In genomic region chrX:16270795-16271194, dm6 we compare ENCODE assay signal across 1 fruit fly cellular context.
TF ChIP-seq lines count a peak whose summit lies in the region.

TSS of gene Mfe2 (plus strand) at chrX:16270951.

TF ChIP-seq in whole organism, embryonic, 481 proteins besides CTCF, POLR2A, EP300 and RAD21 (continued from another document and continues in another):
- TF ChIP-seq chinmo (GFP tag; IDR thresholded peaks at IDR 0.05; lab: Robert Waterston, UW; ENCODE audit: partially characterized antibody) (peak; percentile 82; the same call in 2 of the 4 replicates), Mes4 (GFP tag; optimal IDR thresholded peaks at IDR 0.05; lab: Kevin White, UChicago) (peak; percentile 39), CG12155 (GFP tag; optimal IDR thresholded peaks at IDR 0.05; lab: Kevin White, UChicago) (peak; percentile 72), CG14860 (GFP tag; IDR thresholded peaks at IDR 0.05; lab: Robert Waterston, UW; ENCODE audit: partially characterized antibody) (no peak), Dek (tag; optimal IDR thresholded peaks at IDR 0.05; lab: Kevin White, UChicago) (peak; percentile 20), sqz (GFP tag; optimal IDR thresholded peaks at IDR 0.05; lab: Kevin White, UChicago) (no peak), Dip2 (GFP tag; IDR thresholded peaks at IDR 0.05; lab: Robert Waterston, UW) (no peak), MESR4 (GFP tag; optimal IDR thresholded peaks at IDR 0.05; lab: Kevin White, UChicago) (peak; percentile 87), gcm2 (GFP tag; optimal IDR thresholded peaks at IDR 0.05; lab: Kevin White, UChicago) (no peak), CG8924 (tag; optimal IDR thresholded peaks at IDR 0.05; lab: Kevin White, UChicago) (peak; percentile 42), CG32767 (GFP tag; IDR thresholded peaks at IDR 0.05; lab: Robert Waterston, UW) (no peak), PHDP (tag; optimal IDR thresholded peaks at IDR 0.05; lab: Kevin White, UChicago) (no peak), CG33213 (GFP tag; optimal IDR thresholded peaks at IDR 0.05; lab: Kevin White, UChicago) (peak; percentile 79), bowl (GFP tag; IDR thresholded peaks at IDR 0.05; lab: Robert Waterston, UW) (no peak), ato (GFP tag; IDR thresholded peaks at IDR 0.05; lab: Robert Waterston, UW; ENCODE audit: partially characterized antibody) (peak; percentile 40; the same call in 1 of the 2 replicates), hkb (optimal IDR thresholded peaks at IDR 0.05; lab: Kevin White, UChicago) (no peak), hkb (GFP tag; IDR thresholded peaks at IDR 0.05; lab: Robert Waterston, UW) (peak; percentile 16; the same call in 1 of the 2 replicates), CG43689 (GFP tag; IDR thresholded peaks at IDR 0.05; lab: Robert Waterston, UW) (no peak), dysf (GFP tag; IDR thresholded peaks at IDR 0.05; lab: Robert Waterston, UW) (no peak; the same call in 2 of the 3 replicates), Stat92E (GFP tag; optimal IDR thresholded peaks at IDR 0.05; lab: Kevin White, UChicago) (peak in 1 of 3 experiments; percentile 13), CG7963 (GFP tag; IDR thresholded peaks at IDR 0.05; lab: Robert Waterston, UW; ENCODE audit: partially characterized antibody) (no peak), CG17912 (GFP tag; optimal IDR thresholded peaks at IDR 0.05; lab: Kevin White, UChicago) (peak; percentile 38), D (optimal IDR thresholded peaks at IDR 0.05; lab: Kevin White, UChicago) (no peak), D (GFP tag; optimal IDR thresholded peaks at IDR 0.05; lab: Kevin White, UChicago) (no peak), ase (GFP tag; IDR thresholded peaks at IDR 0.05; lab: Robert Waterston, UW) (no peak), ci (GFP tag; IDR thresholded peaks at IDR 0.05; lab: Robert Waterston, UW) (peak; percentile 65; the same call in 1 of the 3 replicates), CG4404 (GFP tag; IDR thresholded peaks at IDR 0.05; lab: Robert Waterston, UW) (no peak), CG18764 (GFP tag; optimal IDR thresholded peaks at IDR 0.05; lab: Kevin White, UChicago) (peak; percentile 34), Hey (tag; optimal IDR thresholded peaks at IDR 0.05; lab: Kevin White, UChicago) (no peak), dan (GFP tag; IDR thresholded peaks at IDR 0.05; lab: Robert Waterston, UW) (no peak), lov (optimal IDR thresholded peaks at IDR 0.05; lab: Kevin White, UChicago) (no peak), lov (GFP tag; IDR thresholded peaks at IDR 0.05; lab: Robert Waterston, UW) (0 out of 3 replicates have a peak, but pooled peaks have one; percentile 11), Trl (optimal IDR thresholded peaks at IDR 0.05; lab: Kevin White, UChicago) (no peak), Trl (GFP tag; optimal IDR thresholded peaks at IDR 0.05; lab: Kevin White, UChicago) (peak; percentile 73), CG6791 (GFP tag; IDR thresholded peaks at IDR 0.05; lab: Robert Waterston, UW; ENCODE audit: partially characterized antibody) (peak; percentile 51; the same call in 2 of the 3 replicates), exex (tag; optimal IDR thresholded peaks at IDR 0.05; lab: Kevin White, UChicago) (peak; percentile 52), abd-A (tag; optimal IDR thresholded peaks at IDR 0.05; lab: Kevin White, UChicago) (no peak), CG1603 (tag; optimal IDR thresholded peaks at IDR 0.05; lab: Kevin White, UChicago) (peak; percentile 90), E2f2 (GFP tag; IDR thresholded peaks at IDR 0.05; lab: Robert Waterston, UW) (peak; percentile 61), caup (GFP tag; optimal IDR thresholded peaks at IDR 0.05; lab: Kevin White, UChicago; ENCODE audit: severe bottlenecking) (peak; percentile 65), CG10274 (GFP tag; optimal IDR thresholded peaks at IDR 0.05; lab: Kevin White, UChicago) (no peak), CG3163 (GFP tag; optimal IDR thresholded peaks at IDR 0.05; lab: Kevin White, UChicago) (peak; percentile 50), maf-S (GFP tag; optimal IDR thresholded peaks at IDR 0.05; lab: Kevin White, UChicago) (peak; percentile 49), CG15696 (tag; optimal IDR thresholded peaks at IDR 0.05; lab: Kevin White, UChicago) (no peak), Rx (GFP tag; IDR thresholded peaks at IDR 0.05; lab: Robert Waterston, UW) (no peak), wor (GFP tag; IDR thresholded peaks at IDR 0.05; lab: Robert Waterston, UW) (no peak; the same call in 1 of the 2 replicates), CG4820 (GFP tag; optimal IDR thresholded peaks at IDR 0.05; lab: Kevin White, UChicago) (peak; percentile 35), CG3065 (GFP tag; optimal IDR thresholded peaks at IDR 0.05; lab: Kevin White, UChicago) (no peak), Atf-2 (GFP tag; optimal IDR thresholded peaks at IDR 0.05; lab: Kevin White, UChicago) (no peak), CG17829 (tag; optimal IDR thresholded peaks at IDR 0.05; lab: Kevin White, UChicago) (peak; percentile 70), gro (GFP tag; optimal IDR thresholded peaks at IDR 0.05; lab: Kevin White, UChicago) (peak; percentile 70), fd96Cb (tag; optimal IDR thresholded peaks at IDR 0.05; lab: Kevin White, UChicago) (no peak), Doc3 (GFP tag; IDR thresholded peaks at IDR 0.05; lab: Robert Waterston, UW; ENCODE audit: partially characterized antibody) (no peak), sim (GFP tag; IDR thresholded peaks at IDR 0.05; lab: Robert Waterston, UW) (no peak), eve (GFP tag; optimal IDR thresholded peaks at IDR 0.05; lab: Kevin White, UChicago) (no peak), ash1 (GFP tag; optimal IDR thresholded peaks at IDR 0.05; lab: Kevin White, UChicago) (no peak), tgo (GFP tag; IDR thresholded peaks at IDR 0.05; lab: Robert Waterston, UW) (peak; percentile 23; the same call in 1 of the 3 replicates), schlank (tag; optimal IDR thresholded peaks at IDR 0.05; lab: Kevin White, UChicago) (no peak), run (tag; optimal IDR thresholded peaks at IDR 0.05; lab: Kevin White, UChicago) (no peak), CG13424 (tag; optimal IDR thresholded peaks at IDR 0.05; lab: Kevin White, UChicago) (peak; percentile 3), NfI (GFP tag; optimal IDR thresholded peaks at IDR 0.05; lab: Kevin White, UChicago) (peak; percentile 46), Atf3 (GFP tag; optimal IDR thresholded peaks at IDR 0.05; lab: Kevin White, UChicago) (no peak), gsb-n (tag; optimal IDR thresholded peaks at IDR 0.05; lab: Kevin White, UChicago) (peak; percentile 17), sug (tag; optimal IDR thresholded peaks at IDR 0.05; lab: Kevin White, UChicago) (peak; percentile 32), Taf1 (GFP tag; IDR thresholded peaks at IDR 0.05; lab: Robert Waterston, UW) (no peak), gcm (GFP tag; optimal IDR thresholded peaks at IDR 0.05; lab: Kevin White, UChicago) (no peak), mld (GFP tag; IDR thresholded peaks at IDR 0.05; lab: Robert Waterston, UW; ENCODE audit: partially characterized antibody) (no peak), slou (GFP tag; optimal IDR thresholded peaks at IDR 0.05; lab: Kevin White, UChicago) (peak; percentile 57), Spps (tag; optimal IDR thresholded peaks at IDR 0.05; lab: Kevin White, UChicago) (no peak), emc (GFP tag; optimal IDR thresholded peaks at IDR 0.05; lab: Kevin White, UChicago) (peak; percentile 1), Gug (GFP tag; IDR thresholded peaks at IDR 0.05; lab: Robert Waterston, UW) (peak; percentile 30; the same call in 1 of the 4 replicates), CG8388 (GFP tag; optimal IDR thresholded peaks at IDR 0.05; lab: Kevin White, UChicago) (no peak), chif (GFP tag; optimal IDR thresholded peaks at IDR 0.05; lab: Kevin White, UChicago) (peak; percentile 29 to 65), yki (optimal IDR thresholded peaks at IDR 0.05; lab: Kevin White, UChicago) (no peak), ems (GFP tag; optimal IDR thresholded peaks at IDR 0.05; lab: Kevin White, UChicago) (peak; percentile 54), CG6689 (GFP tag; IDR thresholded peaks at IDR 0.05; lab: Robert Waterston, UW) (no peak), Sry-δ (GFP tag; optimal IDR thresholded peaks at IDR 0.05; lab: Kevin White, UChicago) (peak; percentile 76), cwo (GFP tag; optimal IDR thresholded peaks at IDR 0.05; lab: Kevin White, UChicago) (peak; percentile 10), insv (GFP tag; optimal IDR thresholded peaks at IDR 0.05; lab: Kevin White, UChicago) (peak in 1 of 2 experiments; percentile 56), pnt (GFP tag; optimal IDR thresholded peaks at IDR 0.05; lab: Kevin White, UChicago) (peak; percentile 18), CG14710 (tag; optimal IDR thresholded peaks at IDR 0.05; lab: Kevin White, UChicago) (peak; percentile 72), CG3281 (GFP tag; optimal IDR thresholded peaks at IDR 0.05; lab: Kevin White, UChicago) (no peak), CG6654 (GFP tag; optimal IDR thresholded peaks at IDR 0.05; lab: Kevin White, UChicago) (peak; percentile 5), br (optimal IDR thresholded peaks at IDR 0.05; lab: Kevin White, UChicago) (no peak), twi (tag; optimal IDR thresholded peaks at IDR 0.05; lab: Kevin White, UChicago) (no peak), cad (GFP tag; optimal IDR thresholded peaks at IDR 0.05; lab: Kevin White, UChicago) (no peak), CG12236 (GFP tag; optimal IDR thresholded peaks at IDR 0.05; lab: Kevin White, UChicago) (no peak), inv (GFP tag; IDR thresholded peaks at IDR 0.05; lab: Robert Waterston, UW; ENCODE audit: partially characterized antibody) (peak; percentile 31; the same call in 1 of the 2 replicates), CG10209 (GFP tag; optimal IDR thresholded peaks at IDR 0.05; lab: Kevin White, UChicago) (peak; percentile 43), HLHmδ (GFP tag; optimal IDR thresholded peaks at IDR 0.05; lab: Kevin White, UChicago) (no peak), sd (tag; optimal IDR thresholded peaks at IDR 0.05; lab: Kevin White, UChicago) (no peak), Aef1 (GFP tag; IDR thresholded peaks at IDR 0.05; lab: Robert Waterston, UW) (no peak), Vsx1 (GFP tag; optimal IDR thresholded peaks at IDR 0.05; lab: Kevin White, UChicago) (no peak), Ssrp (tag; optimal IDR thresholded peaks at IDR 0.05; lab: Kevin White, UChicago) (no peak), Gsc (GFP tag; IDR thresholded peaks at IDR 0.05; lab: Robert Waterston, UW) (no peak), repo (GFP tag; optimal IDR thresholded peaks at IDR 0.05; lab: Kevin White, UChicago) (peak; percentile 45), unc-4 (GFP tag; IDR thresholded peaks at IDR 0.05; lab: Robert Waterston, UW; ENCODE audit: partially characterized antibody) (peak; percentile 47), CG2889 (GFP tag; IDR thresholded peaks at IDR 0.05; lab: Robert Waterston, UW) (no peak), CG7271 (tag; optimal IDR thresholded peaks at IDR 0.05; lab: Kevin White, UChicago) (no peak), bigmax (GFP tag; optimal IDR thresholded peaks at IDR 0.05; lab: Kevin White, UChicago) (no peak), CG16813 (GFP tag; IDR thresholded peaks at IDR 0.05; lab: Robert Waterston, UW; ENCODE audit: partially characterized antibody) (0 out of 3 replicates have a peak, but pooled peaks have one; percentile 30), Hsf (GFP tag; optimal IDR thresholded peaks at IDR 0.05; lab: Kevin White, UChicago) (peak; percentile 53), CG11085 (GFP tag; IDR thresholded peaks at IDR 0.05; lab: Robert Waterston, UW) (0 out of 2 replicates have a peak, but pooled peaks have one; percentile 32), gsb (GFP tag; IDR thresholded peaks at IDR 0.05; lab: Robert Waterston, UW) (no peak), CG32772 (GFP tag; IDR thresholded peaks at IDR 0.05; lab: Robert Waterston, UW) (no peak; the same call in 1 of the 2 replicates), corto (GFP tag; optimal IDR thresholded peaks at IDR 0.05; lab: Kevin White, UChicago) (no peak), CG11723 (GFP tag; optimal IDR thresholded peaks at IDR 0.05; lab: Kevin White, UChicago) (no peak), sens (GFP tag; lab: Kevin White, UChicago) (peak; percentile 91), pfk (GFP tag; optimal IDR thresholded peaks at IDR 0.05; lab: Kevin White, UChicago) (no peak), CG13894 (tag; optimal IDR thresholded peaks at IDR 0.05; lab: Kevin White, UChicago) (peak; percentile 31), Dll (GFP tag; IDR thresholded peaks at IDR 0.05; lab: Robert Waterston, UW; ENCODE audit: partially characterized antibody) (peak; percentile 50; the same call in 3 of the 4 replicates), lmd (GFP tag; IDR thresholded peaks at IDR 0.05; lab: Robert Waterston, UW) (peak; percentile 33; the same call in 1 of the 2 replicates), ttk (GFP tag; IDR thresholded peaks at IDR 0.05; lab: Robert Waterston, UW) (no peak), jumu (GFP tag; optimal IDR thresholded peaks at IDR 0.05; lab: Kevin White, UChicago) (peak; percentile 60), Pdp1 (GFP tag; optimal IDR thresholded peaks at IDR 0.05; lab: Kevin White, UChicago) (peak; percentile 50 to 57), CG3847 (GFP tag; IDR thresholded peaks at IDR 0.05; lab: Robert Waterston, UW) (peak; percentile 84), crc (GFP tag; optimal IDR thresholded peaks at IDR 0.05; lab: Kevin White, UChicago) (no peak), danr (GFP tag; IDR thresholded peaks at IDR 0.05; lab: Robert Waterston, UW) (no peak), toy (GFP tag; IDR thresholded peaks at IDR 0.05; lab: Robert Waterston, UW) (0 out of 2 replicates have a peak, but pooled peaks have one; percentile 32), Bteb2 (GFP tag; optimal IDR thresholded peaks at IDR 0.05; lab: Kevin White, UChicago) (peak; percentile 61), CG7372 (GFP tag; IDR thresholded peaks at IDR 0.05; lab: Robert Waterston, UW) (no peak), mam (GFP tag; optimal IDR thresholded peaks at IDR 0.05; lab: Kevin White, UChicago) (peak; percentile 80), gfzf (GFP tag; optimal IDR thresholded peaks at IDR 0.05; lab: Kevin White, UChicago) (peak; percentile 93), CG8478 (optimal IDR thresholded peaks at IDR 0.05; lab: Kevin White, UChicago) (peak; percentile 80), CG13296 (GFP tag; optimal IDR thresholded peaks at IDR 0.05; lab: Kevin White, UChicago) (peak; percentile 44), CG15601 (tag; optimal IDR thresholded peaks at IDR 0.05; lab: Kevin White, UChicago) (peak; percentile 35), CG34376 (GFP tag; optimal IDR thresholded peaks at IDR 0.05; lab: Kevin White, UChicago) (peak; percentile 57), vvl (GFP tag; IDR thresholded peaks at IDR 0.05; lab: Robert Waterston, UW) (peak; percentile 89), zfh2 (GFP tag; optimal IDR thresholded peaks at IDR 0.05; lab: Kevin White, UChicago) (peak; percentile 81), Jarid2 (GFP tag; optimal IDR thresholded peaks at IDR 0.05; lab: Kevin White, UChicago) (peak; percentile 24), Antp (GFP tag; optimal IDR thresholded peaks at IDR 0.05; lab: Kevin White, UChicago) (peak; percentile 59)
